Worm (Caenorhabditis elegans): Measurements from ENCODE around the gene T25B6.3.

T25B6.3 gene

DNA sequence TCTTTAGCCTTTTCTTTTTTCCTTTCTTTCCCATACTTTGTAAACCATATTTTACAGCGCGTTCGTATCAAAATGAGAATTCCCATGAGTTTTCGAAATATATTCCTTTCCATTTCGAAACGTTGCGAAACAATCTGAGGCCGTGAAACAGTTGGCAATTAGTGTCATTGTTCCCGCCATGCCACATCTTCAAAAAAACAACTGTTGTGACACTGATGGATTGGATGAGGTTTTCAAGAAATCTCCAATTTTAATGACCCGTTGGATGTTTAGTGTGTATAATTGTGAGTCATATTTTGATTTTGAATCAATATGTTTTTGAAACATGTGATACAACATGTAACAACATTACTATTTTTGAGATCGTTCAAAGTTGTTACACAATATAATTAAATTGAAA is 41.7 kb downstream of the T25B6.3 start:
- TF ChIP-seq nhr-77 (tag; optimal IDR thresholded peaks at IDR 0.05) (no peak), ceh-63 (GFP tag; optimal IDR thresholded peaks at IDR 0.05) (no peak), snu-23 (GFP tag; optimal IDR thresholded peaks at IDR 0.05) (peak; percentile 10), blmp-1 (tag; optimal IDR thresholded peaks at IDR 0.05) (no peak), aly-2 (tag; optimal IDR thresholded peaks at IDR 0.05) (no peak), nhr-11 (tag; optimal IDR thresholded peaks at IDR 0.05) (no peak), nhr-19 (GFP tag; conservative IDR thresholded peaks at IDR 0.05) (0 out of 2 replicates have a peak, but pooled peaks have one; percentile 11), F16B12.6 (tag; optimal IDR thresholded peaks at IDR 0.05) (no peak), tbx-2 (tag; optimal IDR thresholded peaks at IDR 0.05) (no peak), mef-2 (tag; optimal IDR thresholded peaks at IDR 0.05) (no peak), nhr-237 (tag; optimal IDR thresholded peaks at IDR 0.05) (no peak), lin-14 (GFP tag; optimal IDR thresholded peaks at IDR 0.05) (peak; percentile 63), pax-3 (tag; optimal IDR thresholded peaks at IDR 0.05) (no peak), nhr-84 (tag; optimal IDR thresholded peaks at IDR 0.05) (no peak), hpl-2 (GFP tag; optimal IDR thresholded peaks at IDR 0.05) (no peak), C04F5.9 (tag; optimal IDR thresholded peaks at IDR 0.05) (no peak), isw-1 (GFP tag; IDR thresholded peaks at IDR 0.05) (no peak), unc-30 (tag; optimal IDR thresholded peaks at IDR 0.05) (no peak), skn-1 (tag; optimal IDR thresholded peaks at IDR 0.05) (no peak), rnt-1 (tag; optimal IDR thresholded peaks at IDR 0.05) (peak; percentile 78), sup-37 (GFP tag; optimal IDR thresholded peaks at IDR 0.05) (no peak), Y116A8C.19 (tag; optimal IDR thresholded peaks at IDR 0.05; ENCODE audit: borderline replicate concordance) (no peak), nhr-76 (tag; optimal IDR thresholded peaks at IDR 0.05) (no peak), nhr-47 (tag; optimal IDR thresholded peaks at IDR 0.05) (no peak), alr-1 (tag; optimal IDR thresholded peaks at IDR 0.05; ENCODE audit: borderline replicate concordance) (no peak), irx-1 (tag; optimal IDR thresholded peaks at IDR 0.05) (no peak), nhr-85 (tag) (no peak), C16A3.4 (tag; optimal IDR thresholded peaks at IDR 0.05) (no peak), dpl-1 (GFP tag; optimal IDR thresholded peaks at IDR 0.05) (peak in 1 of 3 experiments; percentile 13), grh-1 (GFP tag; IDR thresholded peaks at IDR 0.05) (no peak), hlh-17 (GFP tag; optimal IDR thresholded peaks at IDR 0.05; ENCODE audit: borderline replicate concordance) (no peak), ces-1 (GFP tag; optimal IDR thresholded peaks at IDR 0.05) (no peak), aha-1 (tag; optimal IDR thresholded peaks at IDR 0.05) (no peak), snpc-4 (tag; optimal IDR thresholded peaks at IDR 0.05) (no peak), jun-1 (tag; optimal IDR thresholded peaks at IDR 0.05) (no peak), pag-3 (tag; optimal IDR thresholded peaks at IDR 0.05; ENCODE audit: borderline replicate concordance, insufficient read depth) (peak; percentile 56), ama-1 (optimal IDR thresholded peaks at IDR 0.05) (no peak), sptf-1 (tag; optimal IDR thresholded peaks at IDR 0.05) (no peak), ceh-8 (GFP tag; optimal IDR thresholded peaks at IDR 0.05) (no peak), nhr-90 (tag; optimal IDR thresholded peaks at IDR 0.05; ENCODE audit: poor library complexity) (no peak), ceh-90 (tag; optimal IDR thresholded peaks at IDR 0.05) (no peak), unc-130 (tag; optimal IDR thresholded peaks at IDR 0.05) (no peak), egl-13 (tag; optimal IDR thresholded peaks at IDR 0.05) (no peak), C34B4.2 (tag; optimal IDR thresholded peaks at IDR 0.05) (no peak), zag-1 (tag; optimal IDR thresholded peaks at IDR 0.05) (no peak), fkh-4 (tag; optimal IDR thresholded peaks at IDR 0.05; ENCODE audit: borderline replicate concordance) (no peak), mep-1 (tag; optimal IDR thresholded peaks at IDR 0.05) (no peak), elt-3 (tag; optimal IDR thresholded peaks at IDR 0.05) (no peak), lin-35 (GFP tag; optimal IDR thresholded peaks at IDR 0.05) (no peak), ztf-11 (tag; optimal IDR thresholded peaks at IDR 0.05) (no peak), lin-13 (GFP tag; optimal IDR thresholded peaks at IDR 0.05) (no peak), dsc-1 (tag; optimal IDR thresholded peaks at IDR 0.05) (no peak), mab-9 (GFP tag; IDR thresholded peaks at IDR 0.05) (no peak), efl-3 (GFP tag; optimal IDR thresholded peaks at IDR 0.05) (no peak)
